Worm (Caenorhabditis elegans): ENCODE data around the gene F20A1.2.

ce11 chrV:7072309-7072708 lies 26.2 kb downstream of the F20A1.2 start, which contains the start of gene F27B10.1:
- TF ChIP-seq fkh-10 (GFP tag; optimal IDR thresholded peaks at IDR 0.05) (no peak), nhr-11 (tag; optimal IDR thresholded peaks at IDR 0.05) (no peak)
